Worm (Caenorhabditis elegans) whole organism, L4 larva: Measurements from ENCODE around the gene rpap-3.

ENCODE experiments used
- D1046.2 ChIP-seq: fragments of 200-800 bp; sonication (Bioruptor generic); IDR thresholded peaks from 2 replicates; pipeline ENCODE4 v1.3.6; 2022; ENCODE audit warnings: missing genetic modification characterization, missing compliant biosample characterization
- F37D6.2 ChIP-seq: sonication (generic microtip); optimal IDR thresholded peaks from 2 replicates; lab custom pipeline; 2016; ENCODE audit warnings: mild to moderate bottlenecking, missing genetic modification characterization, missing compliant biosample characterization
- F44E2.7 ChIP-seq: fragments of 200-800 bp; sonication (Bioruptor generic); IDR thresholded peaks from 2 replicates; pipeline ENCODE4 v2.1.2; 2022; ENCODE audit warnings: missing genetic modification characterization, missing compliant biosample characterization
- F49E8.2 ChIP-seq: sonication (generic microtip); optimal IDR thresholded peaks from 2 replicates; lab custom pipeline; 2016; ENCODE audit warnings: missing compliant biosample characterization, mild to moderate bottlenecking, missing genetic modification characterization, borderline replicate concordance
- R02D3.7 ChIP-seq: fragments of 150-350 bp; sonication (generic microtip); optimal IDR thresholded peaks from 3 replicates; lab custom pipeline; 2014; ENCODE audit warnings: missing biosample characterization, missing genetic modification characterization
- T20F7.1 ChIP-seq: fragments of 200-800 bp; sonication (Bioruptor generic); optimal IDR thresholded peaks from 2 replicates; lab custom pipeline; 2018; ENCODE audit warnings: mild to moderate bottlenecking, missing genetic modification characterization, missing compliant biosample characterization
- Y105C5A.15 ChIP-seq: fragments of 200-800 bp; sonication (Bioruptor generic); IDR thresholded peaks from 2 replicates; pipeline ENCODE4 v1.3.6; 2022; ENCODE audit warnings: missing genetic modification characterization, missing compliant biosample characterization
- Y5F2A.4 ChIP-seq: fragments of 200-800 bp; sonication (Bioruptor generic); optimal IDR thresholded peaks from 2 replicates; lab custom pipeline; 2018; ENCODE audit warnings: mild to moderate bottlenecking, missing genetic modification characterization, missing compliant biosample characterization
- aha-1 ChIP-seq: fragments of 150-350 bp; peaks from one replicate; lab custom pipeline; 2014; ENCODE audit warnings: missing biosample characterization, missing genetic modification characterization
- aly-2 ChIP-seq: sonication (generic microtip); optimal IDR thresholded peaks from 2 replicates; lab custom pipeline; 2018; ENCODE audit warnings: missing biosample characterization, missing genetic modification characterization
- ama-1 ChIP-seq: fragments of 150-350 bp; optimal IDR thresholded peaks from 2 replicates; lab custom pipeline; 2014; ENCODE audit warnings: inconsistent platforms, mixed read lengths
- attf-4 ChIP-seq: sonication (generic microtip); optimal IDR thresholded peaks from 3 replicates; lab custom pipeline; 2017; ENCODE audit warnings: missing biosample characterization, missing genetic modification characterization
- ceh-20 ChIP-seq: fragments of 200-800 bp; sonication (Bioruptor generic); IDR thresholded peaks from 2 replicates; pipeline ENCODE4 v1.3.6; 2022; ENCODE audit warnings: missing genetic modification reagents, missing genetic modification characterization, missing compliant biosample characterization
- ceh-28 ChIP-seq: fragments of 150-350 bp; optimal IDR thresholded peaks from 2 replicates; lab custom pipeline; 2014; ENCODE audit warnings: missing biosample characterization, missing genetic modification reagents, missing genetic modification characterization
- ceh-82 ChIP-seq: sonication (generic microtip); optimal IDR thresholded peaks from 2 replicates; lab custom pipeline; 2017; ENCODE audit warnings: missing biosample characterization, missing genetic modification characterization
- cey-2 ChIP-seq: sonication (generic microtip); optimal IDR thresholded peaks from 3 replicates; lab custom pipeline; 2017; ENCODE audit warnings: missing genetic modification characterization, mild to moderate bottlenecking, missing compliant biosample characterization, antibody characterized with exemption, borderline replicate concordance; ENCODE audit not compliant: insufficient read depth
- ctbp-1 ChIP-seq: fragments of 200-800 bp; sonication (Bioruptor generic); IDR thresholded peaks from 2 replicates; pipeline ENCODE4 v1.3.6; 2022; ENCODE audit warnings: missing genetic modification reagents, missing genetic modification characterization, missing compliant biosample characterization
- daf-16 ChIP-seq, 3 experiments: sonication (generic microtip); optimal IDR thresholded peaks; 2 replicates each; lab custom pipeline; 2016 to 2017; ENCODE audit warnings: missing genetic modification characterization in 3 of 3, missing genetic modification reagents in 3 of 3, mild to moderate bottlenecking in 2 of 3, missing compliant biosample characterization in 2 of 3, missing biosample characterization in 1 of 3, moderate library complexity in 1 of 3
- daf-19 ChIP-seq: fragments of 200-800 bp; sonication (Bioruptor generic); conservative IDR thresholded peaks from 2 replicates; pipeline ENCODE4 v1.3.6; 2022; ENCODE audit warnings: missing genetic modification characterization, missing compliant biosample characterization
- dmd-8 ChIP-seq: fragments of 200-800 bp; sonication (Bioruptor generic); IDR thresholded peaks from 2 replicates; pipeline ENCODE4 v1.3.6; 2022; ENCODE audit warnings: missing genetic modification characterization, missing compliant biosample characterization
- dpl-1 ChIP-seq: fragments of 150-350 bp; optimal IDR thresholded peaks from 2 replicates; lab custom pipeline; 2014; ENCODE audit warnings: missing biosample characterization, missing genetic modification reagents, missing genetic modification characterization
- egl-27 ChIP-seq: sonication (generic microtip); optimal IDR thresholded peaks from 3 replicates; lab custom pipeline; 2017; ENCODE audit warnings: missing biosample characterization, missing genetic modification reagents, missing genetic modification characterization
- egl-43 ChIP-seq: fragments of 200-800 bp; sonication (Bioruptor generic); IDR thresholded peaks from 2 replicates; pipeline ENCODE4 v1.3.6; 2022; ENCODE audit warnings: missing genetic modification reagents, missing genetic modification characterization, missing compliant biosample characterization
- fos-1 ChIP-seq: fragments of 150-350 bp; optimal IDR thresholded peaks from 2 replicates; lab custom pipeline; 2014; ENCODE audit warnings: missing biosample characterization, missing genetic modification characterization
- gei-8 ChIP-seq: fragments of 200-800 bp; sonication (Bioruptor generic); optimal IDR thresholded peaks from 2 replicates; lab custom pipeline; 2018; ENCODE audit warnings: mild to moderate bottlenecking, missing genetic modification characterization, missing compliant biosample characterization
- hif-1 ChIP-seq, 2 experiments: sonication (generic microtip); optimal IDR thresholded peaks; 2 replicates each; lab custom pipeline; 2016 to 2017; ENCODE audit warnings: missing compliant biosample characterization in 2 of 2, missing genetic modification characterization in 2 of 2, missing genetic modification reagents in 2 of 2, missing genotype in 2 of 2, mild to moderate bottlenecking in 1 of 2
- hlh-11 ChIP-seq: fragments of 200-800 bp; sonication (Bioruptor generic); optimal IDR thresholded peaks from 2 replicates; lab custom pipeline; 2018; ENCODE audit warnings: mild to moderate bottlenecking, missing genetic modification characterization, missing compliant biosample characterization
- hlh-30 ChIP-seq: sonication (generic microtip); optimal IDR thresholded peaks from 2 replicates; lab custom pipeline; 2017; ENCODE audit warnings: antibody characterized with exemption, mild to moderate bottlenecking, missing genetic modification characterization, missing compliant biosample characterization; ENCODE audit not compliant: insufficient read depth
- jun-1 ChIP-seq: fragments of 150-350 bp; optimal IDR thresholded peaks from 2 replicates; lab custom pipeline; 2014; ENCODE audit warnings: missing biosample characterization, missing genetic modification reagents, missing genetic modification characterization
- lin-1 ChIP-seq: fragments of 200-800 bp; sonication (Bioruptor generic); IDR thresholded peaks from 2 replicates; pipeline ENCODE4 v1.3.6; 2022; ENCODE audit warnings: missing genetic modification reagents, missing genetic modification characterization, missing compliant biosample characterization
- lin-15B ChIP-seq: fragments of 150-350 bp; sonication (generic microtip); optimal IDR thresholded peaks from 3 replicates; lab custom pipeline; 2014; ENCODE audit warnings: missing biosample characterization, missing genetic modification characterization
- lin-29 ChIP-seq: fragments of 200-800 bp; sonication (Bioruptor generic); IDR thresholded peaks from 2 replicates; pipeline ENCODE4 v1.3.6; 2022; ENCODE audit warnings: missing genetic modification reagents, missing genetic modification characterization, missing compliant biosample characterization
- mes-2 ChIP-seq: sonication (generic microtip); optimal IDR thresholded peaks from 2 replicates; lab custom pipeline; 2016; ENCODE audit warnings: missing genotype, mild to moderate bottlenecking, missing genetic modification characterization, missing compliant biosample characterization; ENCODE audit not compliant: poor library complexity, severe bottlenecking
- nhr-10 ChIP-seq: fragments of 150-350 bp; optimal IDR thresholded peaks from 2 replicates; lab custom pipeline; 2014; ENCODE audit warnings: missing biosample characterization, missing genetic modification characterization
- nhr-102 ChIP-seq: sonication (generic microtip); optimal IDR thresholded peaks from 2 replicates; lab custom pipeline; 2016; ENCODE audit warnings: mild to moderate bottlenecking, missing genetic modification characterization, moderate library complexity, missing compliant biosample characterization
- nhr-41 ChIP-seq: fragments of 200-800 bp; sonication (Bioruptor generic); IDR thresholded peaks from 2 replicates; pipeline ENCODE4 v1.3.6; 2022; ENCODE audit warnings: missing genetic modification reagents, missing genetic modification characterization, missing compliant biosample characterization
- nhr-42 ChIP-seq: fragments of 200-800 bp; sonication (Bioruptor generic); IDR thresholded peaks from 2 replicates; pipeline ENCODE4 v1.3.6; 2022; ENCODE audit warnings: missing genetic modification characterization, missing compliant biosample characterization
- nhr-6 ChIP-seq: fragments of 150-350 bp; optimal IDR thresholded peaks from 2 replicates; lab custom pipeline; 2014; ENCODE audit warnings: missing biosample characterization, missing genetic modification characterization
- nhr-76 ChIP-seq: fragments of 150-350 bp; optimal IDR thresholded peaks from 2 replicates; lab custom pipeline; 2014; ENCODE audit warnings: missing biosample characterization, missing genetic modification characterization
- nhr-77 ChIP-seq: fragments of 150-350 bp; optimal IDR thresholded peaks from 2 replicates; lab custom pipeline; 2014; ENCODE audit warnings: missing biosample characterization, missing genetic modification characterization
- php-3 ChIP-seq: fragments of 200-800 bp; sonication (Bioruptor generic); IDR thresholded peaks from 2 replicates; pipeline ENCODE4 v1.3.6; 2022; ENCODE audit warnings: missing genetic modification reagents, missing genetic modification characterization, missing compliant biosample characterization
- pqm-1 ChIP-seq: sonication (generic microtip); optimal IDR thresholded peaks from 2 replicates; lab custom pipeline; 2017; ENCODE audit warnings: missing biosample characterization, missing genetic modification characterization
- rbr-2 ChIP-seq: sonication (generic microtip); optimal IDR thresholded peaks from 2 replicates; lab custom pipeline; 2016; ENCODE audit warnings: missing genotype, missing genetic modification characterization, missing compliant biosample characterization
- snpc-4 ChIP-seq: fragments of 150-350 bp; optimal IDR thresholded peaks from 2 replicates; lab custom pipeline; 2014; ENCODE audit warnings: missing biosample characterization, missing genetic modification characterization
- tag-97 ChIP-seq: fragments of 200-800 bp; sonication (Bioruptor generic); IDR thresholded peaks from 2 replicates; pipeline ENCODE4 v1.3.6; 2022; ENCODE audit warnings: missing genetic modification characterization, missing compliant biosample characterization
- tra-1 ChIP-seq: fragments of 200-800 bp; sonication (Bioruptor generic); IDR thresholded peaks from 2 replicates; pipeline ENCODE4 v1.3.6; 2022; ENCODE audit warnings: missing genetic modification reagents, missing genetic modification characterization, missing compliant biosample characterization
- unc-62 ChIP-seq, 3 experiments: fragments of 150-350 bp in 1 of 3; sonication (generic microtip); optimal IDR thresholded peaks in 2 of 3; peaks in 1 of 3; 1 replicate in 1 of 3; 2 replicates in 2 of 3; lab custom pipeline; 2014 to 2017; ENCODE audit warnings: missing biosample characterization in 3 of 3, missing genetic modification characterization in 3 of 3, missing genetic modification reagents in 3 of 3, missing genotype in 1 of 3
- zfp-3 ChIP-seq: fragments of 200-800 bp; sonication (Bioruptor generic); conservative IDR thresholded peaks from 2 replicates; pipeline ENCODE4 v1.3.6; 2022; ENCODE audit warnings: missing genetic modification reagents, missing genetic modification characterization, missing compliant biosample characterization
- zip-2 ChIP-seq: fragments of 150-350 bp; optimal IDR thresholded peaks from 2 replicates; lab custom pipeline; 2014; ENCODE audit warnings: missing biosample characterization, missing genetic modification characterization
- ztf-11 ChIP-seq: fragments of 150-350 bp; optimal IDR thresholded peaks from 2 replicates; lab custom pipeline; 2014; ENCODE audit warnings: missing biosample characterization, missing genetic modification characterization

Gene rpap-3

DNA sequence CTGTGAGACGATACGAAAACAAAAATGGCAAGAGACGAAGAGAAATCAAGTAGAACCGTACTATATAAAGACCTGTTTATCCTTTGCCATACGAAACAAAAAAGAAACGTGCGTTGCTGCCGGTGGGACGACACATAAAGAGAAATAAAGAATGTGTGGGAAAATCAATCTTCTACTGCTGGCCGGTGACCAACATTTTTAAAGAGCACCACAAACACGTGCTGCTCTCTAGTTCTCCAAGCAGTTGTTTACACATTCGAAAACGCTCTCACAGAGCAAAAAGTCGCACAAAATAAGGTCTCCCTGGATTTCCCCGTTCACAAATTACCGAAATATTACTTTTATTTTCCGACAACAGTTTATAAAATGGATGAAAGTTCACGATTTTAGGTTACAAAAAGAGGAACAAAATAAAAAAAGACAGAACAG is 10.8 kb upstream of the rpap-3 start, which contains the start of gene imp-3 (continued):
- 0 out of 2 replicates have a peak, but pooled peaks have one; percentile 47 for TF ChIP-seq lin-1 (GFP tag; lab: Robert Waterston, UW)
- peak; percentile 21 for TF ChIP-seq nhr-6 (tag; lab: Kevin White, UChicago)
- peak; percentile 35 for TF ChIP-seq nhr-102
- no peak for TF ChIP-seq attf-4 (tag; lab: Kevin White, UChicago)
- 0 out of 2 replicates have a peak, but pooled peaks have one; percentile 27 for TF ChIP-seq egl-43 (GFP tag; lab: Robert Waterston, UW)
- TF ChIP-seq Y5F2A.4, result peak; percentile 74
- no peak for TF ChIP-seq F37D6.2 (tag; lab: Kevin White, UChicago)
- TF ChIP-seq tag-97, result no peak
- peak; percentile 50; the same call in 1 of the 2 replicates for TF ChIP-seq ceh-20 (GFP tag; lab: Robert Waterston, UW)
- peak; percentile 15 for TF ChIP-seq nhr-10 (tag; lab: Kevin White, UChicago)
- peak; percentile 69 for TF ChIP-seq T20F7.1 (GFP tag; lab: Kevin White, UChicago)
- TF ChIP-seq F44E2.7 (GFP tag; lab: Robert Waterston, UW), result no peak
- no peak for TF ChIP-seq jun-1 (tag; lab: Kevin White, UChicago)
- TF ChIP-seq nhr-41, result no peak
- TF ChIP-seq nhr-42 (GFP tag; lab: Robert Waterston, UW), result 0 out of 2 replicates have a peak, but pooled peaks have one; percentile 9
- TF ChIP-seq D1046.2 (GFP tag; lab: Robert Waterston, UW), result peak; percentile 69; the same call in 1 of the 2 replicates
- peak; percentile 67 for TF ChIP-seq hlh-11 (tag; lab: Kevin White, UChicago)
- no peak for TF ChIP-seq egl-27
- TF ChIP-seq dmd-8, result no peak
- no peak for TF ChIP-seq nhr-76 (tag; lab: Kevin White, UChicago)
- peak; percentile 74 for TF ChIP-seq tra-1 (GFP tag; lab: Robert Waterston, UW)
- TF ChIP-seq dpl-1 (GFP tag; lab: Kevin White, UChicago), result no peak
- peak; percentile 53 for TF ChIP-seq zfp-3 (GFP tag; lab: Robert Waterston, UW)
- peak; percentile 81 for TF ChIP-seq hlh-30 (tag; lab: Kevin White, UChicago)
- 0 out of 2 replicates have a peak, but pooled peaks have one; percentile 23 for TF ChIP-seq lin-29 (GFP tag; lab: Robert Waterston, UW)
- peak; percentile 36 for TF ChIP-seq gei-8
- peak; percentile 98 for TF ChIP-seq aha-1 (tag; lab: Kevin White, UChicago)
- peak; percentile 97 for TF ChIP-seq ama-1 (lab: Kevin White, UChicago)
- no peak for TF ChIP-seq nhr-77 (tag; lab: Kevin White, UChicago)
- no peak for TF ChIP-seq ztf-11 (tag; lab: Kevin White, UChicago)
- peak; percentile 28 to 60 for TF ChIP-seq daf-16 (GFP tag; optimal IDR thresholded peaks at IDR 0.05; lab: Kevin White, UChicago)
- peak; percentile 88 for TF ChIP-seq daf-16 (tag; optimal IDR thresholded peaks at IDR 0.05; lab: Kevin White, UChicago)
- no peak for TF ChIP-seq fos-1 (tag; lab: Kevin White, UChicago)
- peak; percentile 22; the same call in 1 of the 2 replicates for TF ChIP-seq ctbp-1 (GFP tag; lab: Robert Waterston, UW)
- TF ChIP-seq snpc-4 (tag; lab: Kevin White, UChicago), result no peak
- no peak for TF ChIP-seq daf-19
- peak in 1 of 2 experiments; percentile 12 for TF ChIP-seq unc-62 (GFP tag; optimal IDR thresholded peaks at IDR 0.05 in 1 of 2; lab: Kevin White, UChicago)
- TF ChIP-seq unc-62 (tag; optimal IDR thresholded peaks at IDR 0.05; lab: Kevin White, UChicago), result no peak
- no peak for TF ChIP-seq ceh-82 (tag; lab: Kevin White, UChicago)
- TF ChIP-seq pqm-1 (tag; lab: Kevin White, UChicago), result no peak
- peak; percentile 66; the same call in 1 of the 2 replicates for TF ChIP-seq Y105C5A.15
- no peak for TF ChIP-seq cey-2 (tag; lab: Kevin White, UChicago)
- TF ChIP-seq zip-2, result no peak
- peak; percentile 52 for TF ChIP-seq mes-2
- 0 out of 2 replicates have a peak, but pooled peaks have one; percentile 30 for TF ChIP-seq php-3 (GFP tag; lab: Robert Waterston, UW)
- peak in 1 of 2 experiments; percentile 53 for TF ChIP-seq hif-1 (tag; optimal IDR thresholded peaks at IDR 0.05; lab: Kevin White, UChicago)
- no peak for TF ChIP-seq aly-2
- TF ChIP-seq ceh-28 (tag; lab: Kevin White, UChicago), result no peak
- no peak for TF ChIP-seq R02D3.7 (tag; lab: Kevin White, UChicago)
- peak; percentile 64 for TF ChIP-seq rbr-2 (tag; lab: Kevin White, UChicago)
- TF ChIP-seq lin-15B, result no peak
- TF ChIP-seq F49E8.2 (tag; lab: Kevin White, UChicago), result no peak
